Worm (Caenorhabditis elegans) whole organism, L4/young adult: ENCODE data around the gene tftc-5.

Source experiments
- dao-5 ChIP-seq: sonication (generic microtip); optimal IDR thresholded peaks from 2 replicates; lab custom pipeline; 2016; ENCODE audit warnings: missing genotype, missing genetic modification characterization, moderate library complexity, missing compliant biosample characterization
- him-1 ChIP-seq: sonication (generic microtip); optimal IDR thresholded peaks from 2 replicates; lab custom pipeline; 2016; ENCODE audit warnings: missing genotype, missing genetic modification reagents, missing genetic modification characterization, missing compliant biosample characterization

DNA sequence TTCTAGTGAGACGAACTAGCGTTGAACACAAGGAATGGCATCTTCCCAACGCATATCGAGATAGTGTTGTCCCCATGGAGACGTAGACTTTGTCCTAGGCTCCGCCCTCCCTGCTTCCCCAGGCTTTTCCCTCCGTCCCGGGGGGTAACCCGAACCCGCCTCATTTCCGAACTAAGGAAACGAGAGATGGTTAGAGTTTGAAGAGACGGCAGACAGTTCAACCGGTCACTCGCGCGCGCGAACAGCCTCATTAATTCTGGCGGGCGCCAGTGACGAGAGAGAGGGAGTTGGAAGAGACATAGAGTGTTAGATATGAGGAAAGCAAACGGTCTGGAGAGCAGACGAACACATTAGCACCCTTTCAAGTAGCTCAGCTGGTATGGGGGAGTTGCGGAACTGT lies 15.4 kb downstream of the tftc-5 start:
- TF ChIP-seq dao-5 (tag; lab: Kevin White, UChicago) (no peak), him-1 (no peak)
